Fruit fly (Drosophila melanogaster) whole organism, embryonic: Measurements from ENCODE around the gene Pp1alpha-96A.

Source experiments
- Adf1 ChIP-seq: fragments of 200-800 bp; sonication (Bioruptor generic); IDR thresholded peaks from 2 replicates; pipeline ENCODE4 v1.3.6; 2022; ENCODE audit warnings: missing biosample characterization, missing genetic modification characterization
- Aef1 ChIP-seq: fragments of 200-800 bp; sonication (Bioruptor generic); IDR thresholded peaks from 3 replicates; pipeline ENCODE4 v1.3.6; 2022; ENCODE audit warnings: missing biosample characterization, missing genetic modification characterization
- Asciz ChIP-seq: fragments of 200-800 bp; sonication (Bioruptor generic); optimal IDR thresholded peaks from 2 replicates; lab custom pipeline; 2017; ENCODE audit warnings: missing biosample characterization, mild to moderate bottlenecking, missing genetic modification characterization, missing genetic modification reagents
- Atf3 ChIP-seq: fragments of 200-800 bp; sonication (Bioruptor generic); optimal IDR thresholded peaks from 3 replicates; lab custom pipeline; 2016; ENCODE audit warnings: missing biosample characterization, missing genetic modification characterization
- B-H1 ChIP-seq: fragments of 200-800 bp; sonication (Bioruptor generic); IDR thresholded peaks from 3 replicates; pipeline ENCODE4 v1.3.6; 2022; ENCODE audit warnings: missing biosample characterization, missing genetic modification characterization
- C15 ChIP-seq: fragments of 200-800 bp; sonication (Bioruptor generic); IDR thresholded peaks from 3 replicates; pipeline ENCODE4 v1.3.6; 2022; ENCODE audit warnings: missing biosample characterization, missing genetic modification characterization
- CG11695 ChIP-seq: fragments of 200-800 bp; sonication (Bioruptor generic); IDR thresholded peaks from 3 replicates; pipeline ENCODE4 v1.3.6; 2022; ENCODE audit warnings: missing biosample characterization, missing genetic modification characterization
- CG12942 ChIP-seq: fragments of 200-800 bp; sonication (Bioruptor generic); optimal IDR thresholded peaks from 3 replicates; lab custom pipeline; 2016; ENCODE audit warnings: missing biosample characterization, missing genetic modification characterization
- CG14441 ChIP-seq: fragments of 200-800 bp; sonication (Bioruptor generic); IDR thresholded peaks from 2 replicates; pipeline ENCODE4 v1.3.6; 2022; ENCODE audit warnings: missing biosample characterization, missing genetic modification characterization
- CG15601 ChIP-seq: fragments of 200-800 bp; sonication (Bioruptor generic); optimal IDR thresholded peaks from 3 replicates; lab custom pipeline; 2019; ENCODE audit warnings: missing biosample characterization, mild to moderate bottlenecking, missing genetic modification characterization, moderate library complexity
- CG16779 ChIP-seq: fragments of 200-800 bp; sonication (Bioruptor generic); IDR thresholded peaks from 2 replicates; pipeline ENCODE4 v1.3.6; 2022; ENCODE audit warnings: missing biosample characterization, missing genetic modification characterization
- CG16813 ChIP-seq: fragments of 200-800 bp; sonication (Bioruptor generic); IDR thresholded peaks from 3 replicates; pipeline ENCODE4 v1.3.6; 2022; ENCODE audit warnings: missing biosample characterization, missing genetic modification characterization; ENCODE audit not compliant: partially characterized antibody
- CG17328 ChIP-seq: fragments of 200-800 bp; sonication (Bioruptor generic); IDR thresholded peaks from 2 replicates; pipeline ENCODE4 v1.3.6; 2022; ENCODE audit warnings: missing biosample characterization, missing genetic modification characterization
- CG17359 ChIP-seq: fragments of 200-800 bp; sonication (Bioruptor generic); optimal IDR thresholded peaks from 3 replicates; lab custom pipeline; 2018; ENCODE audit warnings: missing biosample characterization, mild to moderate bottlenecking, missing genetic modification characterization, moderate library complexity
- CG17612 ChIP-seq: fragments of 200-800 bp; sonication (Bioruptor generic); IDR thresholded peaks from 2 replicates; pipeline ENCODE4 v1.3.6; 2022; ENCODE audit warnings: missing biosample characterization, missing genetic modification characterization
- CG18599 ChIP-seq: fragments of 200-800 bp; sonication (Bioruptor generic); optimal IDR thresholded peaks from 3 replicates; lab custom pipeline; 2017; ENCODE audit warnings: missing biosample characterization, missing genetic modification characterization, mild to moderate bottlenecking, moderate library complexity, missing genetic modification reagents
- CG18619 ChIP-seq: fragments of 200-800 bp; sonication (Bioruptor generic); optimal IDR thresholded peaks from 3 replicates; lab custom pipeline; 2017; ENCODE audit warnings: missing biosample characterization, mild to moderate bottlenecking, missing genetic modification characterization
- CG31388 ChIP-seq: fragments of 200-800 bp; sonication (Bioruptor generic); optimal IDR thresholded peaks from 2 replicates; lab custom pipeline; 2016; ENCODE audit warnings: missing biosample characterization, missing genetic modification characterization
- CG43689 ChIP-seq: fragments of 200-800 bp; sonication (Bioruptor generic); IDR thresholded peaks from 2 replicates; pipeline ENCODE4 v1.3.6; 2022; ENCODE audit warnings: missing biosample characterization, missing genetic modification characterization
- CG5953 ChIP-seq: fragments of 200-800 bp; sonication (Bioruptor generic); IDR thresholded peaks from 2 replicates; pipeline ENCODE4 v1.3.6; 2022; ENCODE audit warnings: missing biosample characterization, missing genetic modification characterization
- CG7745 ChIP-seq: fragments of 200-800 bp; sonication (Bioruptor generic); optimal IDR thresholded peaks from 2 replicates; lab custom pipeline; 2018; ENCODE audit warnings: missing biosample characterization, mild to moderate bottlenecking, missing genetic modification characterization, moderate library complexity
- CG7928 ChIP-seq: fragments of 200-800 bp; sonication (Bioruptor generic); optimal IDR thresholded peaks from 2 replicates; lab custom pipeline; 2017; ENCODE audit warnings: missing biosample characterization, mild to moderate bottlenecking, missing genetic modification characterization
- CG8478 ChIP-seq: fragments of >200 bp; optimal IDR thresholded peaks from 2 replicates; lab custom pipeline; 2018
- CG9876 ChIP-seq: fragments of 200-800 bp; sonication (Bioruptor generic); optimal IDR thresholded peaks from 2 replicates; lab custom pipeline; 2016; ENCODE audit warnings: missing biosample characterization, missing genetic modification characterization
- CTCF ChIP-seq: fragments of 200-800 bp; sonication (Bioruptor generic); optimal IDR thresholded peaks from 2 replicates; lab custom pipeline; 2017; ENCODE audit warnings: missing biosample characterization, mild to moderate bottlenecking, missing genetic modification characterization, moderate library complexity
- Hand ChIP-seq: fragments of 200-800 bp; sonication (Bioruptor generic); optimal IDR thresholded peaks from 2 replicates; lab custom pipeline; 2017; ENCODE audit warnings: mild to moderate bottlenecking, missing biosample characterization, missing genetic modification reagents, missing genetic modification characterization
- HmgD ChIP-seq: fragments of 200-800 bp; sonication (Bioruptor generic); optimal IDR thresholded peaks from 3 replicates; lab custom pipeline; 2016; ENCODE audit warnings: missing biosample characterization, missing genetic modification characterization
- MBD-R2 ChIP-seq: fragments of 200-800 bp; sonication (Bioruptor generic); IDR thresholded peaks from 2 replicates; pipeline ENCODE4 v1.3.6; 2022; ENCODE audit warnings: missing biosample characterization, missing genetic modification characterization
- MTF-1 ChIP-seq: fragments of 200-800 bp; sonication (Bioruptor generic); optimal IDR thresholded peaks from 2 replicates; lab custom pipeline; 2018; ENCODE audit warnings: missing biosample characterization, mild to moderate bottlenecking, missing genetic modification characterization, borderline replicate concordance
- Opbp ChIP-seq: fragments of 200-800 bp; sonication (Bioruptor generic); IDR thresholded peaks from 3 replicates; pipeline ENCODE4 v1.3.6; 2022; ENCODE audit warnings: missing biosample characterization, missing genetic modification characterization; ENCODE audit not compliant: partially characterized antibody
- Side ChIP-seq: fragments of 200-800 bp; sonication (Bioruptor generic); optimal IDR thresholded peaks from 2 replicates; lab custom pipeline; 2016; ENCODE audit warnings: missing biosample characterization, missing genetic modification characterization
- Ssrp ChIP-seq: fragments of 200-800 bp; sonication (Bioruptor generic); optimal IDR thresholded peaks from 2 replicates; lab custom pipeline; 2018; ENCODE audit warnings: missing biosample characterization, mild to moderate bottlenecking, missing genetic modification characterization, moderate library complexity
- Trl ChIP-seq, 3 experiments: fragments of >200 bp in 2 of 3; fragments of 200-800 bp in 1 of 3; sonication (Bioruptor generic) in 1 of 3; optimal IDR thresholded peaks; 2 replicates in 1 of 3; 3 replicates in 2 of 3; lab custom pipeline; 2016 to 2017; ENCODE audit warnings: missing biosample characterization in 1 of 3, missing genetic modification characterization in 1 of 3
- br ChIP-seq: fragments of >200 bp; optimal IDR thresholded peaks from 2 replicates; lab custom pipeline; 2017
- cas ChIP-seq: fragments of 200-800 bp; sonication (Bioruptor generic); IDR thresholded peaks from 2 replicates; pipeline ENCODE4 v1.3.6; 2022; ENCODE audit warnings: missing biosample characterization, missing genetic modification characterization
- cato ChIP-seq: fragments of 200-800 bp; sonication (Bioruptor generic); optimal IDR thresholded peaks from 2 replicates; lab custom pipeline; 2016; ENCODE audit warnings: missing biosample characterization, missing genetic modification characterization, borderline replicate concordance
- corto ChIP-seq: fragments of 200-800 bp; sonication (Bioruptor generic); optimal IDR thresholded peaks from 2 replicates; lab custom pipeline; 2016; ENCODE audit warnings: missing biosample characterization, mild to moderate bottlenecking, missing genetic modification characterization, moderate library complexity
- cwo ChIP-seq: fragments of 200-800 bp; sonication (Bioruptor generic); optimal IDR thresholded peaks from 3 replicates; lab custom pipeline; 2017; ENCODE audit warnings: missing biosample characterization, missing genetic modification characterization, mild to moderate bottlenecking, moderate library complexity, missing genetic modification reagents
- exex ChIP-seq: fragments of 200-800 bp; sonication (Bioruptor generic); optimal IDR thresholded peaks from 4 replicates; lab custom pipeline; 2018; ENCODE audit warnings: missing biosample characterization, mild to moderate bottlenecking, missing genetic modification characterization, moderate library complexity
- fu2 ChIP-seq: fragments of 200-800 bp; sonication (Bioruptor generic); optimal IDR thresholded peaks from 2 replicates; lab custom pipeline; 2016; ENCODE audit warnings: missing biosample characterization, missing genetic modification characterization
- gem ChIP-seq: fragments of 200-800 bp; sonication (Bioruptor generic); optimal IDR thresholded peaks from 2 replicates; lab custom pipeline; 2019; ENCODE audit warnings: missing biosample characterization, mild to moderate bottlenecking, missing genetic modification characterization, moderate library complexity
- gfzf ChIP-seq: fragments of 200-800 bp; sonication (Bioruptor generic); optimal IDR thresholded peaks from 2 replicates; lab custom pipeline; 2016; ENCODE audit warnings: missing biosample characterization, mild to moderate bottlenecking, missing genetic modification characterization, moderate library complexity
- mld ChIP-seq: fragments of 200-800 bp; sonication (Bioruptor generic); IDR thresholded peaks from 3 replicates; pipeline ENCODE4 v1.3.6; 2022; ENCODE audit warnings: missing biosample characterization, missing genetic modification characterization; ENCODE audit not compliant: partially characterized antibody
- p53 ChIP-seq: fragments of 200-800 bp; sonication (Bioruptor generic); optimal IDR thresholded peaks from 2 replicates; lab custom pipeline; 2016; ENCODE audit warnings: missing biosample characterization, missing genetic modification characterization
- pan ChIP-seq, 4 experiments: fragments of >200 bp in 3 of 4; fragments of 200-800 bp in 1 of 4; sonication (Bioruptor generic) in 1 of 4; optimal IDR thresholded peaks in 3 of 4; IDR thresholded peaks in 1 of 4; 2 replicates each; pipeline versions ENCODE4 v1.3.6 to Lab custom; 2017 to 2022; ENCODE audit warnings: missing biosample characterization in 2 of 4, missing genetic modification characterization in 2 of 4, mixed read lengths in 1 of 4
- sc ChIP-seq, 3 experiments: fragments of >200 bp in 2 of 3; fragments of 200-800 bp in 1 of 3; sonication (Bioruptor generic) in 1 of 3; optimal IDR thresholded peaks; 2 replicates in 2 of 3; 3 replicates in 1 of 3; lab custom pipeline; 2017; ENCODE audit warnings: mild to moderate bottlenecking in 1 of 3, missing biosample characterization in 1 of 3, missing genetic modification characterization in 1 of 3, missing genetic modification reagents in 1 of 3
- sim ChIP-seq: fragments of 200-800 bp; sonication (Bioruptor generic); IDR thresholded peaks from 2 replicates; pipeline ENCODE4 v1.3.6; 2022; ENCODE audit warnings: missing biosample characterization, missing genetic modification characterization
- tin ChIP-seq: fragments of 200-800 bp; sonication (Bioruptor generic); optimal IDR thresholded peaks from 3 replicates; lab custom pipeline; 2016; ENCODE audit warnings: missing biosample characterization, missing genetic modification characterization
- twi ChIP-seq: fragments of 200-800 bp; optimal IDR thresholded peaks from 2 replicates; lab custom pipeline; 2019; ENCODE audit warnings: missing biosample characterization, mild to moderate bottlenecking, missing genetic modification characterization, moderate library complexity
- tx ChIP-seq: fragments of 200-800 bp; sonication (Bioruptor generic); optimal IDR thresholded peaks from 2 replicates; lab custom pipeline; 2016; ENCODE audit warnings: missing biosample characterization, missing genetic modification characterization

Pp1alpha-96A gene

DNA sequence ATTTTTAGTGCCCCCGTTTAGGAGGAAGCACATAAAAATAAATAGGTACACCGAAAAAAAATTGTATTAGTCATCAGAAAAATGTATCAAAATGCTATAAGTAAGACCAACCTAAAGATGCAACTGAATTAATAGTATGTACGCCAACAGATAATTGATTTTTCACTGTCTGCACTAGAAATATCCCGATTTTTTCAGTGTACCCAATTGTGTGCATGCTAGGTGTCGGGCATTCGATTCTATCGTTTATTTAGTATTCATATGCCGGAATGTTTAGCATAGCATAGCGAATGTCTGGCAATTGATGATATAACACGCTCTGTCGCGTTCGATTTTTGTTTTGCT lies 49.3 kb downstream of the Pp1alpha-96A start (continued):
- TF ChIP-seq mld (GFP tag; lab: Robert Waterston, UW) = no peak
- TF ChIP-seq Aef1 (GFP tag; lab: Robert Waterston, UW) = peak; percentile 88
- peak; percentile 28 for TF ChIP-seq CTCF (GFP tag; lab: Kevin White, UChicago)
- peak; percentile 53 for TF ChIP-seq MTF-1 (GFP tag; lab: Kevin White, UChicago)
- TF ChIP-seq cas (GFP tag; lab: Robert Waterston, UW) = peak; percentile 60
- peak; percentile 69 for TF ChIP-seq CG18619
- TF ChIP-seq Asciz (GFP tag; lab: Kevin White, UChicago) = peak; percentile 74
- peak; percentile 51 for TF ChIP-seq CG9876
- TF ChIP-seq Atf3 (GFP tag; lab: Kevin White, UChicago) = peak; percentile 80
- TF ChIP-seq Trl (optimal IDR thresholded peaks at IDR 0.05; lab: Kevin White, UChicago) = no peak
- peak; percentile 93 for TF ChIP-seq Trl (GFP tag; optimal IDR thresholded peaks at IDR 0.05; lab: Kevin White, UChicago)
- TF ChIP-seq Ssrp (tag; lab: Kevin White, UChicago) = peak; percentile 83
- TF ChIP-seq corto (GFP tag; lab: Kevin White, UChicago) = no peak
- peak; percentile 27; the same call in 1 of the 2 replicates for TF ChIP-seq Adf1 (GFP tag; lab: Robert Waterston, UW)
- TF ChIP-seq gem (tag; lab: Kevin White, UChicago) = peak; percentile 92
- TF ChIP-seq gfzf (GFP tag; lab: Kevin White, UChicago) = no peak
- peak; percentile 88 for TF ChIP-seq Side
- TF ChIP-seq CG12942 (GFP tag; lab: Kevin White, UChicago) = peak; percentile 81
- peak; percentile 89 for TF ChIP-seq fu2 (GFP tag; lab: Kevin White, UChicago)
- TF ChIP-seq cwo (GFP tag; lab: Kevin White, UChicago) = peak; percentile 83
- no peak for TF ChIP-seq sc (optimal IDR thresholded peaks at IDR 0.05; lab: Kevin White, UChicago)
- TF ChIP-seq sc (GFP tag; optimal IDR thresholded peaks at IDR 0.05; lab: Kevin White, UChicago) = peak; percentile 66
- TF ChIP-seq C15 (GFP tag; lab: Robert Waterston, UW) = peak; percentile 67; the same call in 1 of the 3 replicates
- TF ChIP-seq CG7745 (tag; lab: Kevin White, UChicago) = no peak
- TF ChIP-seq br (lab: Kevin White, UChicago) = no peak
- peak; percentile 83 for TF ChIP-seq CG31388 (GFP tag; lab: Kevin White, UChicago)
- TF ChIP-seq CG16779 = peak; percentile 75
- peak; percentile 82 for TF ChIP-seq CG17359
- TF ChIP-seq Hand (GFP tag; lab: Kevin White, UChicago) = peak; percentile 47
- TF ChIP-seq exex (tag; lab: Kevin White, UChicago) = peak; percentile 52
- no peak for TF ChIP-seq CG8478
- TF ChIP-seq pan (optimal IDR thresholded peaks at IDR 0.05; lab: Kevin White, UChicago) = no peak
- peak in 1 of 2 experiments; percentile 91 for TF ChIP-seq pan (GFP tag; optimal IDR thresholded peaks at IDR 0.05 in 1 of 2, IDR thresholded peaks at IDR 0.05 in 1 of 2)
- peak; percentile 77 for TF ChIP-seq CG5953 (GFP tag; lab: Robert Waterston, UW)
- TF ChIP-seq Opbp = no peak
- peak; percentile 82 for TF ChIP-seq CG43689 (GFP tag; lab: Robert Waterston, UW)
- peak; percentile 85 for TF ChIP-seq CG18599 (GFP tag; lab: Kevin White, UChicago)
- TF ChIP-seq CG14441 = peak; percentile 88
- peak; percentile 86 for TF ChIP-seq B-H1
- TF ChIP-seq twi (tag; lab: Kevin White, UChicago) = peak; percentile 60
- TF ChIP-seq cato (GFP tag; lab: Kevin White, UChicago) = peak; percentile 69
- peak; percentile 73 for TF ChIP-seq CG15601 (tag; lab: Kevin White, UChicago)
- TF ChIP-seq MBD-R2 = peak; percentile 61
- peak; percentile 87 for TF ChIP-seq tx (GFP tag; lab: Kevin White, UChicago)
- TF ChIP-seq HmgD (GFP tag; lab: Kevin White, UChicago) = peak; percentile 48
- TF ChIP-seq CG11695 = peak; percentile 87
- peak; percentile 89 for TF ChIP-seq tin (GFP tag; lab: Kevin White, UChicago)
- TF ChIP-seq CG7928 = peak; percentile 65
- TF ChIP-seq CG17612 (GFP tag; lab: Robert Waterston, UW) = peak; percentile 80
- TF ChIP-seq p53 (GFP tag; lab: Kevin White, UChicago) = peak; percentile 79
- peak; percentile 75; the same call in 1 of the 2 replicates for TF ChIP-seq sim
- TF ChIP-seq CG16813 (GFP tag; lab: Robert Waterston, UW) = no peak
- peak; percentile 91 for TF ChIP-seq CG17328 (GFP tag; lab: Robert Waterston, UW)
